Worm (Caenorhabditis elegans) whole organism, L4/young adult: Measurements from ENCODE around the gene C02F5.14.

ENCODE experiments used
- W03F9.2 ChIP-seq: fragments of 150-350 bp; optimal IDR thresholded peaks from 2 replicates; lab custom pipeline; 2014; ENCODE audit warnings: missing biosample characterization, missing genetic modification characterization
- dao-5 ChIP-seq: sonication (generic microtip); optimal IDR thresholded peaks from 2 replicates; lab custom pipeline; 2016; ENCODE audit warnings: missing genotype, missing genetic modification characterization, moderate library complexity, missing compliant biosample characterization
- him-1 ChIP-seq: sonication (generic microtip); optimal IDR thresholded peaks from 2 replicates; lab custom pipeline; 2016; ENCODE audit warnings: missing genotype, missing genetic modification reagents, missing genetic modification characterization, missing compliant biosample characterization

- TF ChIP-seq him-1 (tag; lab: Kevin White, UChicago) (no peak), dao-5 (tag; lab: Kevin White, UChicago) (no peak), W03F9.2 (no peak)
Measured at ce11 chrIII:8271676-8272225, 36.4 kb upstream of the C02F5.14 start, which contains the start of the genes mps-4 and F09G8.10.
